Worm (Caenorhabditis elegans) whole organism, L3 larva: Measurements from ENCODE around the gene T11B7.2.

Experiments
- R02D3.7 ChIP-seq: fragments of 150-350 bp; optimal IDR thresholded peaks from 2 replicates; lab custom pipeline; 2014; ENCODE audit warnings: missing biosample characterization, missing genetic modification characterization
- ZK546.5 ChIP-seq: sonication (generic microtip); optimal IDR thresholded peaks from 2 replicates; lab custom pipeline; 2017; ENCODE audit warnings: missing biosample characterization, missing genetic modification characterization
- aly-2 ChIP-seq: fragments of 150-350 bp; optimal IDR thresholded peaks from 2 replicates; lab custom pipeline; 2014; ENCODE audit warnings: missing biosample characterization, missing genetic modification characterization
- ama-1 ChIP-seq: fragments of 150-350 bp; optimal IDR thresholded peaks from 2 replicates; lab custom pipeline; 2018
- ceh-16 ChIP-seq: sonication (generic microtip); optimal IDR thresholded peaks from 2 replicates; lab custom pipeline; 2017; ENCODE audit warnings: missing biosample characterization, missing genetic modification characterization
- ceh-28 ChIP-seq: fragments of 150-350 bp; optimal IDR thresholded peaks from 2 replicates; lab custom pipeline; 2014; ENCODE audit warnings: missing biosample characterization, missing genetic modification reagents, missing genetic modification characterization
- ceh-82 ChIP-seq: fragments of 150-350 bp; optimal IDR thresholded peaks from 2 replicates; lab custom pipeline; 2014; ENCODE audit warnings: missing biosample characterization, missing genetic modification characterization
- ceh-9 ChIP-seq: sonication (generic microtip); optimal IDR thresholded peaks from 2 replicates; lab custom pipeline; 2018; ENCODE audit warnings: missing biosample characterization, missing genetic modification characterization
- daf-12 ChIP-seq: fragments of 150-350 bp; optimal IDR thresholded peaks from 2 replicates; lab custom pipeline; 2014; ENCODE audit warnings: missing biosample characterization, missing genetic modification reagents, missing genetic modification characterization
- egl-27 ChIP-seq: sonication (generic microtip); optimal IDR thresholded peaks from 4 replicates; lab custom pipeline; 2017; ENCODE audit warnings: missing biosample characterization, missing genetic modification reagents, missing genetic modification characterization
- egl-5 ChIP-seq: fragments of 150-350 bp; optimal IDR thresholded peaks from 2 replicates; lab custom pipeline; 2017; ENCODE audit warnings: missing biosample characterization, missing genetic modification reagents, missing genetic modification characterization, inconsistent platforms
- elt-1 ChIP-seq: fragments of 150-350 bp; optimal IDR thresholded peaks from 2 replicates; lab custom pipeline; 2014; ENCODE audit warnings: missing biosample characterization, missing genetic modification characterization
- elt-2 ChIP-seq: sonication (generic microtip); optimal IDR thresholded peaks from 2 replicates; lab custom pipeline; 2016; ENCODE audit warnings: missing genetic modification reagents, mild to moderate bottlenecking, missing genetic modification characterization, missing compliant biosample characterization
- elt-3 ChIP-seq, 3 experiments: fragments of 150-350 bp in 1 of 3; sonication (generic microtip) in 2 of 3; optimal IDR thresholded peaks; 2 replicates in 2 of 3; 4 replicates in 1 of 3; lab custom pipeline; 2014 to 2017; ENCODE audit warnings: missing biosample characterization in 3 of 3, missing genetic modification characterization in 3 of 3
- eor-1 ChIP-seq, 2 experiments: fragments of 150-350 bp; optimal IDR thresholded peaks; 2 replicates each; lab custom pipeline; 2014 to 2018; ENCODE audit warnings: missing biosample characterization in 2 of 2, missing genetic modification characterization in 2 of 2
- fkh-10 ChIP-seq: sonication (generic microtip); optimal IDR thresholded peaks from 2 replicates; lab custom pipeline; 2017; ENCODE audit warnings: missing biosample characterization, missing genetic modification reagents, missing genetic modification characterization
- fkh-2 ChIP-seq: fragments of 150-350 bp; optimal IDR thresholded peaks from 2 replicates; lab custom pipeline; 2014; ENCODE audit warnings: missing biosample characterization, missing genetic modification reagents, missing genetic modification characterization
- fos-1 ChIP-seq: fragments of 150-350 bp; optimal IDR thresholded peaks from 2 replicates; lab custom pipeline; 2014; ENCODE audit warnings: missing biosample characterization, missing genetic modification characterization
- hmg-11 ChIP-seq: sonication (generic microtip); optimal IDR thresholded peaks from 2 replicates; lab custom pipeline; 2016; ENCODE audit warnings: missing genetic modification characterization, missing compliant biosample characterization
- jun-1 ChIP-seq: fragments of 150-350 bp; optimal IDR thresholded peaks from 2 replicates; lab custom pipeline; 2014; ENCODE audit warnings: missing biosample characterization, missing genetic modification reagents, missing genetic modification characterization
- lin-15B ChIP-seq: fragments of 150-350 bp; optimal IDR thresholded peaks from 2 replicates; lab custom pipeline; 2014; ENCODE audit warnings: missing biosample characterization, missing genetic modification characterization
- lin-39 ChIP-seq: fragments of 150-350 bp; optimal IDR thresholded peaks from 2 replicates; lab custom pipeline; 2018; ENCODE audit warnings: missing biosample characterization, missing genetic modification reagents, missing genetic modification characterization
- lsy-12 ChIP-seq: sonication (generic microtip); optimal IDR thresholded peaks from 2 replicates; lab custom pipeline; 2016; ENCODE audit warnings: mild to moderate bottlenecking, missing genetic modification characterization, missing compliant biosample characterization
- mdl-1 ChIP-seq: fragments of 150-350 bp; optimal IDR thresholded peaks from 2 replicates; lab custom pipeline; 2014; ENCODE audit warnings: missing biosample characterization, missing genetic modification characterization
- mml-1 ChIP-seq: fragments of 150-350 bp; sonication (generic microtip); optimal IDR thresholded peaks from 3 replicates; lab custom pipeline; 2014; ENCODE audit warnings: missing biosample characterization, missing genetic modification characterization
- nfya-1 ChIP-seq: sonication (generic microtip); optimal IDR thresholded peaks from 2 replicates; lab custom pipeline; 2017; ENCODE audit warnings: missing genetic modification characterization, mild to moderate bottlenecking, missing compliant biosample characterization, antibody characterized with exemption, moderate library complexity; ENCODE audit not compliant: insufficient read depth
- nhr-11 ChIP-seq: fragments of 150-350 bp; optimal IDR thresholded peaks from 2 replicates; lab custom pipeline; 2014; ENCODE audit warnings: missing biosample characterization, missing genetic modification characterization
- nhr-12 ChIP-seq: fragments of 150-350 bp; optimal IDR thresholded peaks from 2 replicates; lab custom pipeline; 2014; ENCODE audit warnings: missing biosample characterization, missing genetic modification characterization
- nhr-23 ChIP-seq: fragments of 150-350 bp; optimal IDR thresholded peaks from 2 replicates; lab custom pipeline; 2014; ENCODE audit warnings: missing biosample characterization, missing genetic modification reagents, missing genetic modification characterization
- nhr-237 ChIP-seq: fragments of 150-350 bp; optimal IDR thresholded peaks from 2 replicates; lab custom pipeline; 2014; ENCODE audit warnings: missing biosample characterization, missing genetic modification characterization
- nhr-25 ChIP-seq: sonication (generic microtip); optimal IDR thresholded peaks from 2 replicates; lab custom pipeline; 2017; ENCODE audit warnings: missing biosample characterization, missing genetic modification characterization
- nhr-28 ChIP-seq: fragments of 150-350 bp; optimal IDR thresholded peaks from 2 replicates; lab custom pipeline; 2014; ENCODE audit warnings: missing biosample characterization, missing genetic modification characterization
- nhr-43 ChIP-seq: sonication (generic microtip); optimal IDR thresholded peaks from 2 replicates; lab custom pipeline; 2016; ENCODE audit warnings: mild to moderate bottlenecking, missing genetic modification characterization, missing compliant biosample characterization; ENCODE audit not compliant: poor library complexity, severe bottlenecking
- nhr-67 ChIP-seq: fragments of 150-350 bp; optimal IDR thresholded peaks from 2 replicates; lab custom pipeline; 2014; ENCODE audit warnings: missing biosample characterization, missing genetic modification characterization
- nhr-76 ChIP-seq: fragments of 150-350 bp; sonication (generic microtip); optimal IDR thresholded peaks from 5 replicates; lab custom pipeline; 2014; ENCODE audit warnings: missing biosample characterization, missing genetic modification characterization
- nhr-77 ChIP-seq: fragments of 150-350 bp; optimal IDR thresholded peaks from 2 replicates; lab custom pipeline; 2014; ENCODE audit warnings: missing biosample characterization, missing genetic modification characterization
- pha-4 ChIP-seq: fragments of 150-350 bp; optimal IDR thresholded peaks from 2 replicates; lab custom pipeline; 2014; ENCODE audit warnings: missing biosample characterization, missing genetic modification reagents, missing genetic modification characterization
- pqm-1 ChIP-seq: fragments of 150-350 bp; optimal IDR thresholded peaks from 2 replicates; lab custom pipeline; 2017; ENCODE audit warnings: missing biosample characterization, missing genetic modification characterization, inconsistent platforms
- sea-2 ChIP-seq: fragments of 150-350 bp; sonication (generic microtip); optimal IDR thresholded peaks from 4 replicates; lab custom pipeline; 2014; ENCODE audit warnings: missing biosample characterization, missing genetic modification reagents, missing genetic modification characterization
- skn-1 ChIP-seq: fragments of 150-350 bp; optimal IDR thresholded peaks from 2 replicates; lab custom pipeline; 2014; ENCODE audit warnings: missing biosample characterization, missing genetic modification characterization
- snpc-4 ChIP-seq: fragments of 150-350 bp; optimal IDR thresholded peaks from 2 replicates; lab custom pipeline; 2014; ENCODE audit warnings: missing biosample characterization, missing genetic modification characterization
- tbx-2 ChIP-seq: sonication (generic microtip); optimal IDR thresholded peaks from 2 replicates; lab custom pipeline; 2016; ENCODE audit warnings: mild to moderate bottlenecking, missing genetic modification characterization, missing compliant biosample characterization
- unc-39 ChIP-seq: sonication (generic microtip); optimal IDR thresholded peaks from 4 replicates; lab custom pipeline; 2017; ENCODE audit warnings: missing biosample characterization, missing genetic modification characterization
- unc-62 ChIP-seq: fragments of 150-350 bp; sonication (generic microtip); optimal IDR thresholded peaks from 4 replicates; lab custom pipeline; 2014; ENCODE audit warnings: missing biosample characterization, missing genetic modification reagents, missing genetic modification characterization
- zag-1 ChIP-seq: fragments of 150-350 bp; optimal IDR thresholded peaks from 2 replicates; lab custom pipeline; 2014; ENCODE audit warnings: missing biosample characterization, missing genetic modification characterization
- ztf-11 ChIP-seq: fragments of 150-350 bp; optimal IDR thresholded peaks from 2 replicates; lab custom pipeline; 2014; ENCODE audit warnings: missing biosample characterization, missing genetic modification characterization
- ztf-4 ChIP-seq: fragments of 150-350 bp; optimal IDR thresholded peaks from 2 replicates; lab custom pipeline; 2014; ENCODE audit warnings: missing biosample characterization, missing genetic modification characterization

T11B7.2 gene

DNA sequence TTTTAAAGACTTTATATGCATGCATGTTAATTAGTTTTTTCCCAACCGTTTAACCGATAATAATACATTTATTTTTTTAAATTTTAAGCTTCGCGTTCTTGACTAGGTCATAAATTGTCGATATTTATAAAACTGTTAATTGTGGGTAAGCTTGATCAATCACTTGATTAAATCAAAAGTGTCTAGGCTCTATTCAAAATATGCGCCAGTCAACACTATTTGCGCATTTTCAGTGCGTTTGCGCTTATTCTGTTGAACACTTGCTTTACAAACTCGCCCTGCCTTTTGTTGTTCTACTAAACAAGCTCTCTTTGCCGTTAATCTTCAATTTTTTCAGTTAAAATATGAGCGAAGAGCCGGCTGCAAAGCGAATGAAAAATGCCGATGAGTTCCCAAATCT, 46.8 kb upstream of the T11B7.2 start, which contains the start of gene spr-2:
Gene spr-2 (plus strand): TSS at position 332 of the 400 bp plus-strand sequence.
- TF ChIP-seq fkh-2 (tag; lab: Kevin White, UChicago) = no peak
- TF ChIP-seq fkh-10 (GFP tag; lab: Kevin White, UChicago) = no peak
- TF ChIP-seq nhr-23 (tag; lab: Kevin White, UChicago) = peak; percentile 80
- TF ChIP-seq jun-1 (tag; lab: Kevin White, UChicago) = peak; percentile 19
- no peak for TF ChIP-seq unc-39 (tag; lab: Kevin White, UChicago)
- no peak for TF ChIP-seq mdl-1 (tag; lab: Kevin White, UChicago)
- no peak for TF ChIP-seq ztf-4 (tag; lab: Kevin White, UChicago)
- TF ChIP-seq lsy-12 = no peak
- peak; percentile 60 for TF ChIP-seq hmg-11 (tag; lab: Kevin White, UChicago)
- no peak for TF ChIP-seq zag-1 (tag; lab: Kevin White, UChicago)
- TF ChIP-seq nhr-77 (tag; lab: Kevin White, UChicago) = no peak
- TF ChIP-seq ceh-9 (tag; lab: Kevin White, UChicago) = no peak
- TF ChIP-seq daf-12 (tag; lab: Kevin White, UChicago) = no peak
- peak; percentile 13 for TF ChIP-seq lin-39 (tag; lab: Kevin White, UChicago)
- TF ChIP-seq nhr-43 = peak; percentile 63
- TF ChIP-seq mml-1 = no peak
- TF ChIP-seq ZK546.5 (tag; lab: Kevin White, UChicago) = no peak
- no peak for TF ChIP-seq R02D3.7
- TF ChIP-seq snpc-4 (tag; lab: Kevin White, UChicago) = peak; percentile 85
- no peak for TF ChIP-seq fos-1 (tag; lab: Kevin White, UChicago)
- no peak for TF ChIP-seq nhr-28 (tag; lab: Kevin White, UChicago)
- no peak for TF ChIP-seq egl-5 (tag; lab: Kevin White, UChicago)
- TF ChIP-seq eor-1 (tag; optimal IDR thresholded peaks at IDR 0.05; lab: Kevin White, UChicago) = no peak
- peak; percentile 88 for TF ChIP-seq pha-4
- no peak for TF ChIP-seq ceh-82 (tag; lab: Kevin White, UChicago)
- TF ChIP-seq tbx-2 (tag; lab: Kevin White, UChicago) = peak; percentile 18
- peak; percentile 36 for TF ChIP-seq elt-2 (tag; lab: Kevin White, UChicago)
- peak; percentile 34 for TF ChIP-seq nhr-25 (tag; lab: Kevin White, UChicago)
- no peak for TF ChIP-seq elt-3 (tag; optimal IDR thresholded peaks at IDR 0.05; lab: Kevin White, UChicago)
- TF ChIP-seq skn-1 (tag; lab: Kevin White, UChicago) = no peak
- peak; percentile 68 for TF ChIP-seq nfya-1
- TF ChIP-seq egl-27 = no peak
- TF ChIP-seq unc-62 (GFP tag; lab: Kevin White, UChicago) = no peak
- no peak for TF ChIP-seq pqm-1 (tag; lab: Kevin White, UChicago)
- no peak for TF ChIP-seq aly-2
- TF ChIP-seq nhr-67 (tag; lab: Kevin White, UChicago) = no peak
- peak; percentile 65 for TF ChIP-seq lin-15B
- TF ChIP-seq ceh-28 (tag; lab: Kevin White, UChicago) = no peak
- peak; percentile 32 for TF ChIP-seq elt-1 (tag; lab: Kevin White, UChicago)
- TF ChIP-seq ceh-16 (tag; lab: Kevin White, UChicago) = no peak
- no peak for TF ChIP-seq sea-2 (GFP tag; lab: Kevin White, UChicago)
- no peak for TF ChIP-seq nhr-237 (tag; lab: Kevin White, UChicago)
- no peak for TF ChIP-seq ztf-11 (tag; lab: Kevin White, UChicago)
- no peak for TF ChIP-seq nhr-76 (tag; lab: Kevin White, UChicago)
- no peak for TF ChIP-seq nhr-12 (tag; lab: Kevin White, UChicago)
- no peak for TF ChIP-seq ama-1 (lab: Kevin White, UChicago)
- no peak for TF ChIP-seq nhr-11 (tag; lab: Kevin White, UChicago)
